Fruit fly (Drosophila melanogaster) whole organism, embryonic: Measurements from ENCODE around the gene CG9107.

Source experiments
- Ada2b ChIP-seq: fragments of 200-800 bp; sonication (Bioruptor generic); IDR thresholded peaks from 2 replicates; pipeline ENCODE4 v1.3.6; 2022; ENCODE audit warnings: missing biosample characterization, missing genetic modification characterization
- B-H2 ChIP-seq: fragments of 200-800 bp; sonication (Bioruptor generic); optimal IDR thresholded peaks from 2 replicates; lab custom pipeline; 2018; ENCODE audit warnings: missing biosample characterization, mild to moderate bottlenecking, missing genetic modification characterization
- CG10147 ChIP-seq: fragments of 200-800 bp; sonication (Bioruptor generic); optimal IDR thresholded peaks from 2 replicates; lab custom pipeline; 2019; ENCODE audit warnings: missing biosample characterization, mild to moderate bottlenecking, missing genetic modification characterization, moderate library complexity
- CG11560 ChIP-seq: fragments of 200-800 bp; sonication (Bioruptor generic); IDR thresholded peaks from 3 replicates; pipeline ENCODE4 v1.3.6; 2022; ENCODE audit warnings: missing biosample characterization, missing genetic modification characterization
- CG11696 ChIP-seq: fragments of 200-800 bp; sonication (Bioruptor generic); IDR thresholded peaks from 2 replicates; pipeline ENCODE4 v1.3.6; 2022; ENCODE audit warnings: missing biosample characterization, missing genetic modification characterization
- CG13624 ChIP-seq: fragments of 200-800 bp; sonication (Bioruptor generic); optimal IDR thresholded peaks from 2 replicates; lab custom pipeline; 2016; ENCODE audit warnings: missing biosample characterization, missing genetic modification characterization
- CG16813 ChIP-seq: fragments of 200-800 bp; sonication (Bioruptor generic); IDR thresholded peaks from 3 replicates; pipeline ENCODE4 v1.3.6; 2022; ENCODE audit warnings: missing biosample characterization, missing genetic modification characterization; ENCODE audit not compliant: partially characterized antibody
- CG3281 ChIP-seq: fragments of 200-800 bp; sonication (Bioruptor generic); optimal IDR thresholded peaks from 3 replicates; lab custom pipeline; 2017; ENCODE audit warnings: missing biosample characterization, mild to moderate bottlenecking, missing genetic modification characterization
- CG3838 ChIP-seq: fragments of 200-800 bp; sonication (Bioruptor generic); optimal IDR thresholded peaks from 3 replicates; lab custom pipeline; 2016; ENCODE audit warnings: missing biosample characterization, missing genetic modification characterization
- CG3847 ChIP-seq: fragments of 200-800 bp; sonication (Bioruptor generic); IDR thresholded peaks from 2 replicates; pipeline ENCODE4 v1.3.6; 2022; ENCODE audit warnings: missing biosample characterization, missing genetic modification characterization
- CG43689 ChIP-seq: fragments of 200-800 bp; sonication (Bioruptor generic); IDR thresholded peaks from 2 replicates; pipeline ENCODE4 v1.3.6; 2022; ENCODE audit warnings: missing biosample characterization, missing genetic modification characterization
- CG5180 ChIP-seq: fragments of 200-800 bp; sonication (Bioruptor generic); optimal IDR thresholded peaks from 3 replicates; lab custom pipeline; 2017; ENCODE audit warnings: missing biosample characterization, missing genetic modification characterization, mild to moderate bottlenecking, moderate library complexity, missing genetic modification reagents
- CG6683 ChIP-seq: fragments of 200-800 bp; sonication (Bioruptor generic); optimal IDR thresholded peaks from 2 replicates; lab custom pipeline; 2017; ENCODE audit warnings: missing biosample characterization, mild to moderate bottlenecking, missing genetic modification characterization, missing genetic modification reagents
- CG6791 ChIP-seq: fragments of 200-800 bp; sonication (Bioruptor generic); IDR thresholded peaks from 3 replicates; pipeline ENCODE4 v1.3.6; 2022; ENCODE audit warnings: missing biosample characterization, missing genetic modification characterization; ENCODE audit not compliant: partially characterized antibody
- CG6813 ChIP-seq: fragments of 200-800 bp; sonication (Bioruptor generic); optimal IDR thresholded peaks from 2 replicates; lab custom pipeline; 2017; ENCODE audit warnings: missing biosample characterization, missing genetic modification characterization, mild to moderate bottlenecking, moderate library complexity, missing genetic modification reagents
- Dip3 ChIP-seq: fragments of 200-800 bp; sonication (Bioruptor generic); optimal IDR thresholded peaks from 3 replicates; lab custom pipeline; 2016; ENCODE audit warnings: missing biosample characterization, missing genetic modification characterization
- Doc2 ChIP-seq: fragments of 200-800 bp; sonication (Bioruptor generic); IDR thresholded peaks from 2 replicates; pipeline ENCODE4 v1.3.6; 2022; ENCODE audit warnings: missing biosample characterization, missing genetic modification characterization
- Drgx ChIP-seq: fragments of 200-800 bp; sonication (Bioruptor generic); IDR thresholded peaks from 2 replicates; pipeline ENCODE4 v1.3.6; 2022; ENCODE audit warnings: missing biosample characterization, missing genetic modification characterization
- E2f2 ChIP-seq: fragments of 200-800 bp; sonication (Bioruptor generic); IDR thresholded peaks from 2 replicates; pipeline ENCODE4 v1.3.6; 2022; ENCODE audit warnings: missing biosample characterization, missing genetic modification characterization
- Eip74EF ChIP-seq, 2 experiments: fragments of 200-800 bp in 1 of 2; fragments of >200 bp in 1 of 2; sonication (Bioruptor generic) in 1 of 2; optimal IDR thresholded peaks; 2 replicates each; lab custom pipeline; 2017 to 2019; ENCODE audit warnings: missing biosample characterization in 2 of 2, missing genetic modification characterization in 2 of 2, mild to moderate bottlenecking in 1 of 2, moderate library complexity in 1 of 2
- Hr51 ChIP-seq, 2 experiments: fragments of 200-800 bp; sonication (Bioruptor generic); optimal IDR thresholded peaks; 2 replicates in 1 of 2; 3 replicates in 1 of 2; lab custom pipeline; 2016 to 2018; ENCODE audit warnings: missing biosample characterization in 2 of 2, missing genetic modification characterization in 2 of 2, mild to moderate bottlenecking in 1 of 2, moderate library complexity in 1 of 2
- MTF-1 ChIP-seq: fragments of 200-800 bp; sonication (Bioruptor generic); optimal IDR thresholded peaks from 2 replicates; lab custom pipeline; 2018; ENCODE audit warnings: missing biosample characterization, mild to moderate bottlenecking, missing genetic modification characterization, borderline replicate concordance
- Optix ChIP-seq: fragments of 200-800 bp; sonication (Bioruptor generic); IDR thresholded peaks from 3 replicates; pipeline ENCODE4 v1.3.6; 2022; ENCODE audit warnings: missing biosample characterization, missing genetic modification characterization
- Ssrp ChIP-seq: fragments of 200-800 bp; sonication (Bioruptor generic); optimal IDR thresholded peaks from 2 replicates; lab custom pipeline; 2018; ENCODE audit warnings: missing biosample characterization, mild to moderate bottlenecking, missing genetic modification characterization, moderate library complexity
- Tbp ChIP-seq: fragments of >200 bp; optimal IDR thresholded peaks from 2 replicates; lab custom pipeline; 2018; ENCODE audit warnings: missing biosample characterization, missing genetic modification characterization
- bab2 ChIP-seq: fragments of 200-800 bp; sonication (Bioruptor generic); optimal IDR thresholded peaks from 2 replicates; lab custom pipeline; 2016; ENCODE audit warnings: missing biosample characterization, missing genetic modification characterization
- bowl ChIP-seq: fragments of 200-800 bp; sonication (Bioruptor generic); IDR thresholded peaks from 2 replicates; pipeline ENCODE4 v1.3.6; 2022; ENCODE audit warnings: missing biosample characterization, missing genetic modification characterization
- br ChIP-seq: fragments of >200 bp; optimal IDR thresholded peaks from 2 replicates; lab custom pipeline; 2017
- chif ChIP-seq, 2 experiments: fragments of 200-800 bp; sonication (Bioruptor generic); optimal IDR thresholded peaks; 3 replicates each; lab custom pipeline; 2016; ENCODE audit warnings: missing biosample characterization in 2 of 2, missing genetic modification characterization in 2 of 2
- crc ChIP-seq: fragments of 200-800 bp; sonication (Bioruptor generic); optimal IDR thresholded peaks from 2 replicates; lab custom pipeline; 2016; ENCODE audit warnings: missing biosample characterization, missing genetic modification characterization
- esg ChIP-seq: fragments of 200-800 bp; sonication (Bioruptor generic); conservative IDR thresholded peaks from 2 replicates; pipeline ENCODE4 v1.3.6; 2022; ENCODE audit warnings: missing biosample characterization, missing genetic modification characterization
- ewg ChIP-seq: fragments of 200-800 bp; sonication (Bioruptor generic); optimal IDR thresholded peaks from 3 replicates; lab custom pipeline; 2017; ENCODE audit warnings: mild to moderate bottlenecking, missing biosample characterization, missing genetic modification reagents, missing genetic modification characterization
- fu2 ChIP-seq: fragments of 200-800 bp; sonication (Bioruptor generic); optimal IDR thresholded peaks from 2 replicates; lab custom pipeline; 2016; ENCODE audit warnings: missing biosample characterization, missing genetic modification characterization
- gem ChIP-seq: fragments of 200-800 bp; sonication (Bioruptor generic); optimal IDR thresholded peaks from 2 replicates; lab custom pipeline; 2019; ENCODE audit warnings: missing biosample characterization, mild to moderate bottlenecking, missing genetic modification characterization, moderate library complexity
- hth ChIP-seq: fragments of >200 bp; optimal IDR thresholded peaks from 2 replicates; lab custom pipeline; 2017; ENCODE audit warnings: inconsistent platforms
- kni ChIP-seq: fragments of 200-800 bp; sonication (Bioruptor generic); optimal IDR thresholded peaks from 3 replicates; lab custom pipeline; 2017; ENCODE audit warnings: mild to moderate bottlenecking, missing biosample characterization, missing genetic modification reagents, missing genetic modification characterization
- nerfin-2 ChIP-seq: fragments of 200-800 bp; sonication (Bioruptor generic); IDR thresholded peaks from 2 replicates; pipeline ENCODE4 v1.3.6; 2022; ENCODE audit warnings: missing biosample characterization, missing genetic modification characterization; ENCODE audit not compliant: partially characterized antibody
- org-1 ChIP-seq: fragments of 200-800 bp; sonication (Bioruptor generic); optimal IDR thresholded peaks from 2 replicates; lab custom pipeline; 2017; ENCODE audit warnings: missing biosample characterization, missing genetic modification characterization
- prd ChIP-seq, 3 experiments: fragments of >200 bp in 2 of 3; fragments of 200-800 bp in 1 of 3; sonication (Bioruptor generic) in 1 of 3; optimal IDR thresholded peaks in 2 of 3; IDR thresholded peaks in 1 of 3; 2 replicates in 2 of 3; 3 replicates in 1 of 3; pipeline versions ENCODE4 v1.3.6 to Lab custom; 2017 to 2022; ENCODE audit warnings: missing biosample characterization in 1 of 3, missing genetic modification characterization in 1 of 3
- row ChIP-seq: fragments of 200-800 bp; sonication (Bioruptor generic); IDR thresholded peaks from 3 replicates; pipeline ENCODE4 v1.3.6; 2022; ENCODE audit warnings: missing biosample characterization, missing genetic modification characterization
- run ChIP-seq: fragments of 200-800 bp; sonication (Bioruptor generic); optimal IDR thresholded peaks from 3 replicates; lab custom pipeline; 2018; ENCODE audit warnings: missing biosample characterization, mild to moderate bottlenecking, missing genetic modification characterization
- scrt ChIP-seq: fragments of 200-800 bp; sonication (Bioruptor generic); optimal IDR thresholded peaks from 2 replicates; lab custom pipeline; 2018; ENCODE audit warnings: missing biosample characterization, mild to moderate bottlenecking, missing genetic modification characterization, moderate library complexity
- sob ChIP-seq: fragments of 200-800 bp; sonication (Bioruptor generic); IDR thresholded peaks from 2 replicates; pipeline ENCODE4 v1.3.6; 2022; ENCODE audit warnings: missing biosample characterization, missing genetic modification characterization
- sr ChIP-seq: fragments of 200-800 bp; sonication (Bioruptor generic); IDR thresholded peaks from 3 replicates; pipeline ENCODE4 v1.3.6; 2022; ENCODE audit warnings: missing biosample characterization, missing genetic modification characterization
- tap ChIP-seq: fragments of 200-800 bp; optimal IDR thresholded peaks from 3 replicates; lab custom pipeline; 2019; ENCODE audit warnings: missing biosample characterization, mild to moderate bottlenecking, missing genetic modification characterization, moderate library complexity
- tll ChIP-seq, 2 experiments: fragments of 200-800 bp in 1 of 2; fragments of >200 bp in 1 of 2; sonication (Bioruptor generic) in 1 of 2; optimal IDR thresholded peaks; 2 replicates each; lab custom pipeline; 2017 to 2019; ENCODE audit warnings: missing biosample characterization in 2 of 2, missing genetic modification characterization in 2 of 2, mild to moderate bottlenecking in 1 of 2, moderate library complexity in 1 of 2
- twi ChIP-seq: fragments of 200-800 bp; optimal IDR thresholded peaks from 2 replicates; lab custom pipeline; 2019; ENCODE audit warnings: missing biosample characterization, mild to moderate bottlenecking, missing genetic modification characterization, moderate library complexity
- wor ChIP-seq: fragments of 200-800 bp; sonication (Bioruptor generic); IDR thresholded peaks from 2 replicates; pipeline ENCODE4 v1.3.6; 2022; ENCODE audit warnings: missing biosample characterization, missing genetic modification characterization
- z ChIP-seq: fragments of 200-800 bp; sonication (Bioruptor generic); IDR thresholded peaks from 3 replicates; pipeline ENCODE4 v1.3.6; 2022; ENCODE audit warnings: missing biosample characterization, missing genetic modification characterization

Gene CG9107

DNA sequence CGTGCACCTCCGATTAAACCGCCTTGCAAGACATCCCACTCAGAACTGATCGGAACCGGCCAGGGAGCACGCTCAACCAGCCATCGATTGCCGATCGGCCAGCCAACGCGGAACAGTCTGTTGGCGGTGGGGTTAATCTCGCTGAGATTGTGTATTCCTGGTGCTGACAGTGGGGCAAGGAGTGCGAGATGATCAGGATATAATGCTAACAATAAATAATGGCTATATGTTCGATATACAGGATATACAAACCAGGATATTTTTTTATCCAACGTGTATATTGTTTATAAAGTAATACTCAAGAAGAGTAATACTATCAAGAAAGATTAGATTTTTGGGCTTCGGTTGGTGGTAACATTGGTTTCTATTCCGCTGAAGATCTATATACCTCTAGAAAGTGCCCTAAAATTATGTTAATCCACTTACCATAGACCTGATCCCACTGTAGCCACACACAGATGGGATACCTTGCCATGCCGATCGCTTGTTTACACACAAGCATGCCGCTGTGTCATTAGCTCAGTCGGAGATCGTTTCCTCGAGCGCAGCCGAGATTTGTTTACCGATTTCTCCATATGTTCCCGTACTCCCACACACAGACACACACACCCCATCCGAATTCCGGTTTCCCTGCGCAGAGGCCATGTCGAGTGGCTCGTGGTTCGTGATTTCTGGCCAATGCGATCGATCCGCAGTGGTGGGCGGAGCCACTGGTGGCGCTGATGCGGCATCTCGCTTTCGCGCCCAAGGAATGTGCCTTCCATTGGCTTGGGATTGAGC lies 4.8 kb downstream of the CG9107 start, which contains the start of gene H2.0 (continued):
- TF ChIP-seq bab2 (GFP tag; lab: Kevin White, UChicago) (no peak), CG3838 (GFP tag; lab: Kevin White, UChicago) (no peak), CG6683 (GFP tag; lab: Kevin White, UChicago) (no peak), CG16813 (GFP tag; lab: Robert Waterston, UW) (no peak), kni (peak; percentile 74), esg (peak; percentile 37; the same call in 1 of the 2 replicates), twi (tag; lab: Kevin White, UChicago) (peak; percentile 94), row (GFP tag; lab: Robert Waterston, UW) (peak; percentile 67), CG6791 (GFP tag; lab: Robert Waterston, UW) (no peak), Doc2 (GFP tag; lab: Robert Waterston, UW) (no peak), CG13624 (no peak), E2f2 (GFP tag; lab: Robert Waterston, UW) (no peak), chif (GFP tag; optimal IDR thresholded peaks at IDR 0.05; lab: Kevin White, UChicago) (peak in 1 of 2 experiments; percentile 49), MTF-1 (no peak), wor (no peak), Hr51 (GFP tag; optimal IDR thresholded peaks at IDR 0.05; lab: Kevin White, UChicago) (no peak), CG3847 (GFP tag; lab: Robert Waterston, UW) (no peak), CG3281 (GFP tag; lab: Kevin White, UChicago) (no peak), Drgx (GFP tag; lab: Robert Waterston, UW) (peak; percentile 7; the same call in 1 of the 2 replicates), Ada2b (no peak), nerfin-2 (GFP tag; lab: Robert Waterston, UW) (no peak), z (GFP tag; lab: Robert Waterston, UW) (peak; percentile 61; the same call in 1 of the 3 replicates), CG11696 (GFP tag; lab: Robert Waterston, UW) (no peak), Dip3 (GFP tag; lab: Kevin White, UChicago) (no peak), sob (GFP tag; lab: Robert Waterston, UW) (no peak), CG5180 (no peak), CG6813 (GFP tag; lab: Kevin White, UChicago) (peak; percentile 42), crc (GFP tag; lab: Kevin White, UChicago) (no peak), sr (peak; percentile 68; the same call in 2 of the 3 replicates), scrt (GFP tag; lab: Kevin White, UChicago) (no peak), hth (no peak), CG10147 (GFP tag; lab: Kevin White, UChicago) (no peak), tap (no peak), ewg (GFP tag; lab: Kevin White, UChicago) (peak; percentile 14), Ssrp (tag; lab: Kevin White, UChicago) (no peak), gem (tag; lab: Kevin White, UChicago) (peak; percentile 68), Eip74EF (GFP tag; optimal IDR thresholded peaks at IDR 0.05; lab: Kevin White, UChicago) (no peak), run (no peak), tll (GFP tag; optimal IDR thresholded peaks at IDR 0.05; lab: Kevin White, UChicago) (no peak), CG43689 (GFP tag; lab: Robert Waterston, UW) (no peak), prd (optimal IDR thresholded peaks at IDR 0.05; lab: Kevin White, UChicago) (no peak), prd (GFP tag; IDR thresholded peaks at IDR 0.05; lab: Robert Waterston, UW) (peak; percentile 50; the same call in 2 of the 3 replicates), org-1 (GFP tag; lab: Kevin White, UChicago) (peak; percentile 39), bowl (GFP tag; lab: Robert Waterston, UW) (no peak), br (lab: Kevin White, UChicago) (no peak), CG11560 (tag; lab: Robert Waterston, UW) (no peak), Optix (GFP tag; lab: Robert Waterston, UW) (0 out of 3 replicates have a peak, but pooled peaks have one; percentile 16), fu2 (GFP tag; lab: Kevin White, UChicago) (no peak), Tbp (GFP tag; lab: Kevin White, UChicago) (no peak), B-H2 (no peak)
